Fruit fly (Drosophila melanogaster) Kc167 (cell line): ENCODE measurements around the gene CG15728.

Experiments used
- Myc ChIP-seq: fragments of >200 bp; optimal IDR thresholded peaks from 2 replicates; lab custom pipeline; 2017; ENCODE audit warnings: missing external identifiers
- h ChIP-seq: fragments of >200 bp; optimal IDR thresholded peaks from 3 replicates; lab custom pipeline; 2018; ENCODE audit warnings: missing external identifiers
- psq ChIP-seq: fragments of >200 bp; optimal IDR thresholded peaks from 2 replicates; lab custom pipeline; 2017; ENCODE audit warnings: missing external identifiers

DNA sequence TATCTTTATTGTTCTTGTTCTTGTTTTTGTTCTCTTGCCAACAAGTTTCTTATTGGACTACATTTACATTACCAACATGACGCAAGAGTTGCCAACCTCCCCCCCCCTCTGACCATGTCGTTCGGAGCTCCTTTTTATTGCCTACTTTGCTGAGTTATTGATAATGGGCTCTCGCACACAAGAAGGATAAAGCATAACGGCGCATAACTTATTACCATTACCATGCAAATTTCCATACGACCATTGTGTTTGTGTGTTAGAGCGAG is 8.0 kb downstream of the CG15728 start:
- no peak for TF ChIP-seq h (lab: Kevin White, UChicago)
- TF ChIP-seq psq (lab: Kevin White, UChicago) = no peak
- TF ChIP-seq Myc (lab: Kevin White, UChicago) = no peak
